Fruit fly (Drosophila melanogaster) whole organism: ENCODE data around the gene Coq5.

ENCODE experiments used
- CG8478 ChIP-seq: fragments of >200 bp; optimal IDR thresholded peaks from 2 replicates; lab custom pipeline; 2018; ENCODE audit warnings: inconsistent platforms
- Dll ChIP-seq: fragments of >200 bp; optimal IDR thresholded peaks from 2 replicates; lab custom pipeline; 2017
- EcR ChIP-seq, 2 experiments: fragments of >200 bp; optimal IDR thresholded peaks; 2 replicates each; lab custom pipeline; 2017; ENCODE audit warnings: missing biosample characterization in 2 of 2, missing genetic modification characterization in 2 of 2, missing genetic modification reagents in 2 of 2
- pan ChIP-seq: fragments of >200 bp; optimal IDR thresholded peaks from 2 replicates; lab custom pipeline; 2017
- psq ChIP-seq: fragments of >200 bp; optimal IDR thresholded peaks from 2 replicates; lab custom pipeline; 2017
- usp ChIP-seq: fragments of >200 bp; optimal IDR thresholded peaks from 2 replicates; lab custom pipeline; 2017; ENCODE audit warnings: missing biosample characterization, missing genetic modification characterization, mixed read lengths

Coq5 gene

DNA sequence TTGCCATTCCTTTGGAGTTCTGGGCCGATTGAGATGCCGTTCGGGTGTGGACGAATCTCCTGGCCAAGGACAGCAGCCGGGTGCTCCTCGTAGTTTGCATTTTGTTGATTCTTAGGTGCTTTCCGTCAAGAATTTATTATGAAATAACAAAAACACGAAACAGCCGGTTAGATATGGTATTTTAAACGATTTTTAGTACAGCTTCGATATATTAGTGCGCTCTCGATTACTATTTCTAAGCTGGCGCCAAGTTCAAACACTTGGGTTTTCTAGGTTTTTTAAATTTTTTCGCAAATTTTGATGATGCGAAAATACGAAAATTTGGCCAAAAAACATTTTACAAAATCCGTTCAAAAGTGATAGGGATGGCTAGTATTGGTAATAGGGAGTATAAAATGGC lies at the start of gene Coq5:
Gene Coq5, minus strand, starts transcription at position 303 of the 400 bp plus-strand sequence.
- no peak for TF ChIP-seq usp (GFP tag; lab: Kevin White, UChicago)
- TF ChIP-seq CG8478: no peak
- TF ChIP-seq Dll: no peak
- no peak for TF ChIP-seq EcR (GFP tag; optimal IDR thresholded peaks at IDR 0.05; lab: Kevin White, UChicago)
- TF ChIP-seq psq (lab: Kevin White, UChicago): no peak
- no peak for TF ChIP-seq pan (lab: Kevin White, UChicago)

DNA sequence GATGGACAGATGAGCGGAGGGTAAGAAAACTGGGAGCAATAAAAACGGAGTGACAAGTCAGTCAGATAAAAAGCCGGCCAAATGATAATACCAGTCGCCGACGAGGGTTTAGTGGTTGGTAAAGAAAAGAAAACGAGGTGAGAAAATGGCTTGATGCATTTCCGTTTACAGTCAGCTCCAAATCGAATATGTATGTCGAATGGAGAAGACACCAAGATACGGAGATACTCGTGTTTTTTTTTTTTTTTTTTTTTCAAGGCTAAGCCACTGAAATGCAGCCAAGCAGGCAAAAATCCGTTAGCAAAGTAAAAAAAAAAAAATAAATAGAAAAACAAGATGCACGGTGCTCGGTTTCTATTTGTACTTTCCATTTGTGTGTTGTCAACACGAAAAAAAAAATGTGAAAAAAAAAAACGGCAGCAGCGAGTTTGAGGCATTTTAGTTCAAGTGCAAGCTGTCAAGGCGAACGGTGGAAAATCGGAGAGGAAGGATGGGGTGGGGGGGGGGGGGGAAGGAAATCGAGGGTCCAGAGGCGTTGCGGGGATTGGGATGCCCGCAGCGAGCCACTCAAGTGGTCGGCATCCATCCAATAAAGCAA lies 49.5 kb upstream of the Coq5 start:
- TF ChIP-seq EcR (GFP tag; optimal IDR thresholded peaks at IDR 0.05; lab: Kevin White, UChicago) (no peak), pan (lab: Kevin White, UChicago) (no peak), Dll (no peak), usp (GFP tag; lab: Kevin White, UChicago) (no peak), psq (lab: Kevin White, UChicago) (no peak), CG8478 (no peak)

DNA sequence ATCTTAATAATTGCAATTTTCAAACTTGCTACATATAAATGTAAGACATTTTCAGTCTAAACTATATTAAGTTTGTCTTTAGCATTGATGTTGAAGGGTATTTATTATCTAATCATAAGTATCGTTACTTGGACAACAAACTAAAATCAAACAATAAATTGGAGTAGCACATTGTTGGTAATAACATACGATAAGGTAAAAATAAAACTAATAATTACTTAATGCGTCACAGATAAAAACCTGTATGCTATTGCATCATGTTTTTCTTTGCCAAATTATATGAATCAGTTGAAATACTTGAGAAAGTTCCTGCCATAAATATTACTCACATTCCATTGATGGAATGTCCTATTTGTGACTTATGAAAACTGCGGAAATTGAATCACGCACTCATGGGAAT lies 46.5 kb upstream of the Coq5 start:
- TF ChIP-seq pan (lab: Kevin White, UChicago) (no peak), CG8478 (no peak), Dll (no peak), EcR (GFP tag; optimal IDR thresholded peaks at IDR 0.05; lab: Kevin White, UChicago) (no peak), psq (lab: Kevin White, UChicago) (no peak), usp (GFP tag; lab: Kevin White, UChicago) (no peak)

DNA sequence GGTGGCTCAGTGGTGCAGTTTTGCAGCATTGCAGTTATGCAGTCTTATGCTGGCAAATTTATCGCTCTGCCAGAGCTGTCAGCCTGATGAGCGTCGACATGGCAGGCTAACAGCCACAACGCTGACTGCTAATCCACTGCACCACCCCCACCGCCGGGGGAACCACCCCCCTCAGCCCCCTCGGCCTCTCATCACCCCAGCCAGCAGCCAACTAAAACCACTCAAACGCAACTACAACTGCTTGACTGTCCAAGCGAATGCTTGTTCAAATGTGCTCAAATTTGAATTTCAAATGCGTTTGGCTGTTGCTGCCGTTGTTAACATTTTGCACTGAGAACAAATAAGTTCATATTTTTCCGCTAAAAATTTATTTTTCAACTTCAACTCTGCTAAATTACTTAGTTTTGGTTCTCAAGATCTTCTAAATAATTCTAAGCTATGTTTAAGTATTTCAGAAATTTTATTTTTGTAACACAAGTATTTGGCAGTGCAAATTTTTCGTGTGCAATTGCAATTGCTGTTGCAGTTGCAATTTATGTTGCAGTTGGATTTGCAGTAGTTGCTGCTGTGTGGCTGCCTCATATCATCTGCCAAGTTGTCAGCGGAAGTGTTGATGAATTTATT lies 44.1 kb upstream of the Coq5 start:
- TF ChIP-seq pan (lab: Kevin White, UChicago): no peak
- TF ChIP-seq psq (lab: Kevin White, UChicago): no peak
- TF ChIP-seq EcR (GFP tag; optimal IDR thresholded peaks at IDR 0.05; lab: Kevin White, UChicago): no peak
- TF ChIP-seq CG8478: no peak
- no peak for TF ChIP-seq usp (GFP tag; lab: Kevin White, UChicago)
- TF ChIP-seq Dll: no peak

DNA sequence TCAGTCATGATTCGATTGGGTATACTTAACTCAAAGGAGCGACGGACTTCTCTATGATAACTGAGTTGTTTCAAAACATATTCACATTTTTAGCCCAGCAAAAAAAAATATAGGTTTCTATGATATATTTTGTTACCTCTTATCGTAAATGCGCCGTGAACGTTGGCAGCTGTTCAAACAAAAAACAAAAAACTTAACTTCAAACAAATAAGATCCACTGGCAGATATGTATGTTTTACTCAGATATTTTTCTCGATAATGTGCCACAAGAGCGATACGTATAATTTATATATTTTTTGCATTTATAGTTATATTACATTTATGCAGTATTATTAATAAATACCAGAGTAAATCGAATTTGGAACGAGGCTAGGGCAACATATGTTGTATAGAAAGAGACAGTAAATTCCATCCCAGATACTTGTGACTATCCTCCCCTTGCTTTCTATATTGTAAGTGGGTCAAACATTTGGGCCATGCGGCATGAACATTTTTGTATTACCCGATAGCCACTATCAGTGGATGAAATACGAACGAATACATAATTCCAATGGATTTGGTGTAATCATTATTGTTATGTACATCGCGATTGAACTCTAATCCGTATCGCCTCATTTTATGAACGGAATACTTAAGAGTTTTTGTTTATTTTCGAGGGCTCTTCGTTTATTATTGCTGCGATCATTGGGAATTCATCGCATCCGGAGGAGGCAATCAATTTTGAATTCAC lies 42.3 kb upstream of the Coq5 start, which contains the start of gene CG32639:
Gene CG32639, minus strand, starts transcription at position 51 of the 730 bp plus-strand sequence.
- TF ChIP-seq psq (lab: Kevin White, UChicago) (no peak), CG8478 (no peak), Dll (no peak), usp (GFP tag; lab: Kevin White, UChicago) (no peak), pan (lab: Kevin White, UChicago) (no peak), EcR (GFP tag; optimal IDR thresholded peaks at IDR 0.05; lab: Kevin White, UChicago) (no peak)

DNA sequence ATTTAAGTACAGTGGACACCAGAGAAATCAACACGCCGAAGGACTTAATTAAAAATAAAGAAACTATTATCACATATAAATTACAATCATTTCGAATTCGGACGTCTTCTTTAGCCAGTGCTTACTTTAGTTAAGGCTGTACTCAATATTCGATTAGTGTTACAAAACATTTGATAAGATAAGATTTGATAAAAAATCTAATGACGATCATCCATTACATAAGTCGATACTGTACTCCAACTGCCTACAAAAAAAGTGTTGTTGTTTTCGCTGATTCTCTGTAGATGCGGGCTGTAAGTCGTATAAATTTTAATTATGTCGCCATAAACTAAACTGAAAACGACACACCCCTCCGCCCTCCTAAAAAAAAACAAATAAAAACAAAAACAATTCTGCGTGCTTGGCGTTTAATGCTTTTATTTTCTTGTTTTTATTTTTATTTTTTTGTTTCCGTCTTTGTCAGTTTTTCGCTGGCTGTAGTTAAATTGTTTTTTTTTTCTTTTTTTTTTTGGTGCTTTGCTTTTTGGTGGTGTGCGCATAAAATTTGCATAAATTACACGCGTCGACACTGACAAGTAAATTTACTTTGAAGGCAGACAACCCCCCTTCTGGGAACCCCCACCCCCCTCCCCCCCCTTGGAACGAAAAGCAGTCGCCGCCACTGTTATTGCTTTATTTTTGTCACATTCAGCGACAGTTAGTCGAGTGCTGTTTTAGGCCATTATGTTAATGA lies 40.6 kb upstream of the Coq5 start:
- no peak for TF ChIP-seq pan (lab: Kevin White, UChicago)
- TF ChIP-seq psq (lab: Kevin White, UChicago): no peak
- TF ChIP-seq CG8478: no peak
- no peak for TF ChIP-seq EcR (GFP tag; optimal IDR thresholded peaks at IDR 0.05; lab: Kevin White, UChicago)
- TF ChIP-seq Dll: no peak
- no peak for TF ChIP-seq usp (GFP tag; lab: Kevin White, UChicago)

DNA sequence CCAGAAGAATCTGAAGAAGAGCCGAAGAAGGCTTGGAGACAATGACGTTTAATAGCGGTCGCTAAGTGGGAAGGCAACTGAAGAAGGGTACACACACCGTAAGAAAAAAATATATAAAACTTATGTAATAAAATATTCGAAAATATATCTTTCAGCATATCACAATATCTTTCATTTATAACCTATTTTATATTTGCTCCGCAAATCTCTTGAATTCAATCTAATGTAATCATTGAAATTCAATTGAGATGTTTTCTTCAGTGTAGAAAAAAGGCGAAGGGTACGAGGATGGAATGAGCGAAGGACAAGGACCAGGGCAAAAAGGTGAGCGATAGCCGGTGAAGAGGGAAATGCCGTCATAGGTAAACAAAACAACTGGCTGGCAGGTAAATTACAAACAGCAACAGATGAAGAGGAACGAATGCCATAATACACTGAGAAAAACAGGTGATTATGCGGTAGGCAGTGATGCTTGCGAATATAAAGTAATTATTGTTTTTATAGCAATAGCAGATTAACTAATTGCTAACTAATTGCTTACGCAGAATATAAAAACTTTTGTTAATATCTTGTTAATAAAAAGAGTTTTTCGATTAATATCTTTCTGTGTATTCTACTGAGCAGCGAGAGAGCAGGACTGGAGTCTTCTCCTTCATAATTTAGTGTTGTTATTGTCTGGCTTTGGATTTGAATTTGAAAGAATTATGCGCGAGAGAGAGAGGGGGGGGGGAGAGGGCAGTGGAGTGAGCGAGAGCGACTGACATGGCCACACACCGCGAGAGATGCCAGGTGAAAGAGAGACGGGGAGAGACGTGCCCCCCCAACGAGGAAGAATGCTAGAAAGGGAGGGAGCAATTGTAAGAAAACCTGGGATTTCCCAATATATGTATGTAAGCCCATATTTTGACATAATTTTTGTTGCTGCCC lies 39.7 kb upstream of the Coq5 start:
- no peak for TF ChIP-seq psq (lab: Kevin White, UChicago)
- no peak for TF ChIP-seq EcR (GFP tag; optimal IDR thresholded peaks at IDR 0.05; lab: Kevin White, UChicago)
- no peak for TF ChIP-seq Dll
- no peak for TF ChIP-seq pan (lab: Kevin White, UChicago)
- no peak for TF ChIP-seq usp (GFP tag; lab: Kevin White, UChicago)
- TF ChIP-seq CG8478: no peak

DNA sequence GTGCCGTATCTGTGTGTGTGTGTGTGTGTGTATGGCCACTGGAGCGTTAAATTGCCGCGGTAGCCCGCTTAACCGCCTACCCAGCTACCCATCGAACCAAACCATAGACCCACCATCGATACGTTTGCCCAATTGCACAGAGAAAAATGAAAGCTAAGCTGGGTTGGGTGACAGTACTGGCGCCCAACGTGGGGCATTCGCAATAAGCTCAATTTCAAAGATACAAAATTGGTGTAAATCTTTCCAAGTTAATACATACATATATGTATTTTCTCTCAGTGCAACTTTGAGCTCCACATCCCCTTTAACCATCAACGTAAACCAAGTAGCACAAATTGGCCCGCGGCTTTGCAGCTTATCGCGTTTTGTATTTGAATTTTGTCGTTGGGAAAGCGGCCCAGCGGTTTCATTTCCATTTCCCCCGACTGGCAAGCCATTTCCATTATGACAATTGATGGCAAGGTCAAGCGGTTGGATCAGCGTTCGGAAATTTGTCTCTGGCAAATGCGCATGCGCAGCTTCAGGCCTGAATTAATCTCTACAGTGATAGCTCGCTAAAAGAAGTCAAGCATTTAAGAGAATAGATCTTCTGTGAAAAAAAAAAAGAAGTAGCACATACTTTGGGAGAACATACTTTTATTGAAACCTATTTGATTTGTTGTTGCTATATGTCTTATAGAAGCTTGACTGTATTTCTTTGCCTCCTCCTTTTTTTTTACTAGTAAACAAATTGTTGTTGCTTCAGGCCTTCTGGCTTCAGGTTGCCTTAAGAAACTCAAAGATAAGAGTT lies 38.2 kb upstream of the Coq5 start:
- no peak for TF ChIP-seq CG8478
- no peak for TF ChIP-seq Dll
- no peak for TF ChIP-seq psq (lab: Kevin White, UChicago)
- no peak for TF ChIP-seq EcR (GFP tag; optimal IDR thresholded peaks at IDR 0.05; lab: Kevin White, UChicago)
- TF ChIP-seq pan (lab: Kevin White, UChicago): no peak

DNA sequence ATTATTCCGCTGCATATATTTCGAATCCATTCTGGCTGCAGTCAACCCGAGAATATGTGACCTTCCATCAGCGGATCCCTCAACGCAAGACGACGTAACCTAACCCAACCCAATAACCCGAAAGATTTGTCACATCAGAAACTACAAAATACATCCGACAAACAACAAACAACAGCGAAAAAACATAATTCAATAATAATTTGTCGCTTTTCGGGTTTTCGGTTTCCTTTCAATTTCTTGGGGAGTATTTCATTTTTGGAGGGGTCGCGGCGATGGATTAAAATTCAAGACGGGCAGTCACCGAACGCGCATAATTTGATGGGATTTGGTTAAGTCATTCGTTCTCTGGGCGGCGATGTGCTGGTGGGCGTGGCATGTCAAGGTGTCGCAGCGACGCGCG lies 36.6 kb upstream of the Coq5 start:
- TF ChIP-seq Dll (no peak), usp (GFP tag; lab: Kevin White, UChicago) (no peak), CG8478 (no peak), pan (lab: Kevin White, UChicago) (no peak), psq (lab: Kevin White, UChicago) (no peak), EcR (GFP tag; optimal IDR thresholded peaks at IDR 0.05; lab: Kevin White, UChicago) (no peak)

DNA sequence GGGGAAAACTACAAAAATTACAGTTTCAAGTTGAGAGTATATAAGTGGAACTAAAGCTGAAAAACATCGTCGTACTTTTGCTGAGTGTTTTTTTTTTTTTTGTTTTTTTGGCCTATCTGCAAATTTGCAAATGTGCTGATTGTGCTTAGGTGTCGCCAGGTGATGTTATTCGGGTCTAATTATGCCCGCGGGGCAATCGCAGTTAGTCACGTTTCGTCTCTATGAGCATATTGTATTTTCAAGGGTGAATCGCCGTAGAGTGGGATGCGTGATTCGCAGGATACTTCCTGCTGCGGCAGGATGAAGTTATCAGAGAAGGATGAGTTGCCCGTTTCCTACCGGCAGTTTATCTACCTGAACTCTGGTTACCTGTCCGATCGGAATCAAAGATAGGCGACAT lies 35.5 kb upstream of the Coq5 start:
- TF ChIP-seq EcR (GFP tag; optimal IDR thresholded peaks at IDR 0.05; lab: Kevin White, UChicago) (no peak), psq (lab: Kevin White, UChicago) (no peak), Dll (no peak), pan (lab: Kevin White, UChicago) (no peak), usp (GFP tag; lab: Kevin White, UChicago) (no peak), CG8478 (no peak)
